Worm (Caenorhabditis elegans) whole organism, midembryonic: ENCODE results near the gene rsd-3.

Source experiments
- cog-1 ChIP-seq: sonication (generic microtip); optimal IDR thresholded peaks from 2 replicates; lab custom pipeline; 2016; ENCODE audit warnings: missing genetic modification characterization, missing compliant biosample characterization
- flt-1 ChIP-seq: fragments of 200-800 bp; sonication (Bioruptor generic); IDR thresholded peaks from 2 replicates; pipeline ENCODE4 v1.3.6; 2022; ENCODE audit warnings: missing genetic modification characterization, missing compliant biosample characterization
- med-1 ChIP-seq: sonication (generic microtip); optimal IDR thresholded peaks from 2 replicates; lab custom pipeline; 2017; ENCODE audit warnings: missing genetic modification characterization, mild to moderate bottlenecking, missing compliant biosample characterization, antibody characterized with exemption, missing genetic modification reagents; ENCODE audit not compliant: insufficient read depth
- ztf-23 ChIP-seq: fragments of 200-800 bp; sonication (Bioruptor generic); IDR thresholded peaks from 2 replicates; pipeline ENCODE4 v1.3.6; 2022; ENCODE audit warnings: missing genetic modification reagents, missing genetic modification characterization, missing compliant biosample characterization

ce11 chrX:11784230-11784629 is 14.1 kb upstream of the rsd-3 start, which contains the start of gene Y102F5A.1:
- no peak for TF ChIP-seq ztf-23 (GFP tag; lab: Robert Waterston, UW)
- TF ChIP-seq flt-1 (GFP tag; lab: Robert Waterston, UW) = no peak
- no peak for TF ChIP-seq med-1
- no peak for TF ChIP-seq cog-1 (tag; lab: Kevin White, UChicago)
